Fruit fly (Drosophila melanogaster) whole organism, prepupa: ENCODE measurements around the gene CG6503.

ENCODE experiments used
- CG10631 ChIP-seq: fragments of 200-800 bp; sonication (Bioruptor generic); optimal IDR thresholded peaks from 2 replicates; lab custom pipeline; 2016; ENCODE audit warnings: missing biosample characterization, missing genetic modification characterization
- CG11294 ChIP-seq: fragments of 200-800 bp; sonication (Bioruptor generic); IDR thresholded peaks from 2 replicates; pipeline ENCODE4 v1.3.6; 2022; ENCODE audit warnings: missing biosample characterization, missing genetic modification characterization
- CG11762 ChIP-seq: fragments of 200-800 bp; sonication (Bioruptor generic); optimal IDR thresholded peaks from 3 replicates; lab custom pipeline; 2016; ENCODE audit warnings: missing biosample characterization, missing genetic modification characterization; ENCODE audit not compliant: insufficient read depth
- CG16779 ChIP-seq: fragments of 200-800 bp; sonication (Bioruptor generic); optimal IDR thresholded peaks from 3 replicates; lab custom pipeline; 2017; ENCODE audit warnings: missing biosample characterization, mild to moderate bottlenecking, missing genetic modification characterization
- CG32006 ChIP-seq: fragments of 200-800 bp; sonication (Bioruptor generic); optimal IDR thresholded peaks from 3 replicates; lab custom pipeline; 2017; ENCODE audit warnings: missing biosample characterization, mild to moderate bottlenecking, missing genetic modification characterization
- CG3919 ChIP-seq: fragments of 200-800 bp; sonication (Bioruptor generic); optimal IDR thresholded peaks from 3 replicates; lab custom pipeline; 2016; ENCODE audit warnings: missing biosample characterization, missing genetic modification characterization
- CG6163 ChIP-seq: fragments of 200-800 bp; sonication (Bioruptor generic); IDR thresholded peaks from 3 replicates; pipeline ENCODE4 v1.3.6; 2022; ENCODE audit warnings: missing biosample characterization, missing genetic modification characterization
- CG6276 ChIP-seq: fragments of 200-800 bp; sonication (Bioruptor generic); optimal IDR thresholded peaks from 2 replicates; lab custom pipeline; 2017; ENCODE audit warnings: missing biosample characterization, mild to moderate bottlenecking, missing genetic modification characterization
- CG6792 ChIP-seq: fragments of 200-800 bp; sonication (Bioruptor generic); optimal IDR thresholded peaks from 3 replicates; lab custom pipeline; 2016; ENCODE audit warnings: missing biosample characterization, missing genetic modification characterization
- CG6808 ChIP-seq: fragments of 200-800 bp; sonication (Bioruptor generic); optimal IDR thresholded peaks from 3 replicates; lab custom pipeline; 2017; ENCODE audit warnings: missing biosample characterization, missing genetic modification characterization, mild to moderate bottlenecking, moderate library complexity, missing genetic modification reagents
- CG6854 ChIP-seq: fragments of 200-800 bp; sonication (Bioruptor generic); optimal IDR thresholded peaks from 2 replicates; lab custom pipeline; 2017; ENCODE audit warnings: missing biosample characterization, mild to moderate bottlenecking, missing genetic modification characterization
- CG7368 ChIP-seq: fragments of 200-800 bp; sonication (Bioruptor generic); optimal IDR thresholded peaks from 3 replicates; lab custom pipeline; 2016; ENCODE audit warnings: missing biosample characterization, missing genetic modification characterization
- CG8119 ChIP-seq: fragments of 200-800 bp; sonication (Bioruptor generic); IDR thresholded peaks from 3 replicates; pipeline ENCODE4 v1.3.6; 2022; ENCODE audit warnings: missing biosample characterization, missing genetic modification characterization
- CG8319 ChIP-seq: fragments of 200-800 bp; sonication (Bioruptor generic); optimal IDR thresholded peaks from 3 replicates; lab custom pipeline; 2016; ENCODE audit warnings: missing biosample characterization, missing genetic modification characterization
- CG8632 ChIP-seq: fragments of 200-800 bp; sonication (Bioruptor generic); optimal IDR thresholded peaks from 3 replicates; lab custom pipeline; 2016; ENCODE audit warnings: missing biosample characterization, missing genetic modification characterization
- CG9139 ChIP-seq: fragments of 200-800 bp; sonication (Bioruptor generic); optimal IDR thresholded peaks from 3 replicates; lab custom pipeline; 2017; ENCODE audit warnings: missing biosample characterization, mild to moderate bottlenecking, missing genetic modification characterization
- Eip75B ChIP-seq: fragments of 200-800 bp; sonication (Bioruptor generic); optimal IDR thresholded peaks from 3 replicates; lab custom pipeline; 2016; ENCODE audit warnings: missing biosample characterization, missing genetic modification characterization
- Eip78C ChIP-seq: fragments of 200-800 bp; sonication (Bioruptor generic); peaks from one replicate; lab custom pipeline; 2016; ENCODE audit warnings: missing biosample characterization, missing genetic modification characterization
- Eip93F ChIP-seq: fragments of 200-800 bp; sonication (Bioruptor generic); optimal IDR thresholded peaks from 2 replicates; lab custom pipeline; 2016; ENCODE audit warnings: missing biosample characterization, mild to moderate bottlenecking, missing genetic modification characterization
- Ets96B ChIP-seq: fragments of 200-800 bp; optimal IDR thresholded peaks from 2 replicates; lab custom pipeline; 2019; ENCODE audit warnings: missing biosample characterization, mild to moderate bottlenecking, missing genetic modification characterization, moderate library complexity
- Gug ChIP-seq: fragments of 200-800 bp; sonication (Bioruptor generic); IDR thresholded peaks from 2 replicates; pipeline ENCODE4 v1.3.6; 2022; ENCODE audit warnings: missing biosample characterization, missing genetic modification characterization
- Hr39 ChIP-seq: fragments of 200-800 bp; sonication (Bioruptor generic); optimal IDR thresholded peaks from 2 replicates; lab custom pipeline; 2016; ENCODE audit warnings: missing biosample characterization, missing genetic modification characterization
- Lpt ChIP-seq: fragments of 200-800 bp; sonication (Bioruptor generic); optimal IDR thresholded peaks from 3 replicates; lab custom pipeline; 2016; ENCODE audit warnings: missing biosample characterization, missing genetic modification characterization
- OdsH ChIP-seq: fragments of 200-800 bp; sonication (Bioruptor generic); optimal IDR thresholded peaks from 3 replicates; lab custom pipeline; 2016; ENCODE audit warnings: missing biosample characterization, missing genetic modification characterization
- Smox ChIP-seq: fragments of 200-800 bp; sonication (Bioruptor generic); optimal IDR thresholded peaks from 3 replicates; lab custom pipeline; 2016; ENCODE audit warnings: missing biosample characterization, missing genetic modification characterization
- Sox14 ChIP-seq: fragments of 200-800 bp; sonication (Bioruptor generic); optimal IDR thresholded peaks from 3 replicates; lab custom pipeline; 2016; ENCODE audit warnings: missing biosample characterization, missing genetic modification characterization
- Sox15 ChIP-seq: fragments of 200-800 bp; sonication (Bioruptor generic); optimal IDR thresholded peaks from 3 replicates; lab custom pipeline; 2016; ENCODE audit warnings: missing biosample characterization, missing genetic modification characterization
- cyc ChIP-seq: fragments of 200-800 bp; sonication (Bioruptor generic); optimal IDR thresholded peaks from 3 replicates; lab custom pipeline; 2016; ENCODE audit warnings: missing biosample characterization, missing genetic modification characterization
- dsx ChIP-seq: fragments of 200-800 bp; optimal IDR thresholded peaks from 3 replicates; lab custom pipeline; 2019; ENCODE audit warnings: missing biosample characterization, mild to moderate bottlenecking, missing genetic modification characterization, moderate library complexity; ENCODE audit not compliant: poor library complexity, severe bottlenecking
- eg ChIP-seq: fragments of 200-800 bp; sonication (Bioruptor generic); IDR thresholded peaks from 3 replicates; pipeline ENCODE4 v1.3.6; 2022; ENCODE audit warnings: missing biosample characterization, missing genetic modification characterization
- esn ChIP-seq: fragments of 200-800 bp; sonication (Bioruptor generic); optimal IDR thresholded peaks from 2 replicates; lab custom pipeline; 2016; ENCODE audit warnings: missing biosample characterization, mild to moderate bottlenecking, missing genetic modification characterization, moderate library complexity
- fd59A ChIP-seq: fragments of 200-800 bp; sonication (Bioruptor generic); optimal IDR thresholded peaks from 2 replicates; lab custom pipeline; 2017; ENCODE audit warnings: missing biosample characterization, mild to moderate bottlenecking, missing genetic modification characterization, missing genetic modification reagents
- net ChIP-seq: fragments of 200-800 bp; sonication (Bioruptor generic); optimal IDR thresholded peaks from 3 replicates; lab custom pipeline; 2016; ENCODE audit warnings: missing biosample characterization, missing genetic modification characterization
- spab ChIP-seq: fragments of 200-800 bp; sonication (Bioruptor generic); optimal IDR thresholded peaks from 2 replicates; lab custom pipeline; 2017; ENCODE audit warnings: missing biosample characterization, mild to moderate bottlenecking, missing genetic modification characterization, missing genetic modification reagents
- ss ChIP-seq, 2 experiments: fragments of 200-800 bp; sonication (Bioruptor generic); optimal IDR thresholded peaks; 2 replicates in 1 of 2; 3 replicates in 1 of 2; lab custom pipeline; 2017 to 2018; ENCODE audit warnings: mild to moderate bottlenecking in 2 of 2, missing biosample characterization in 2 of 2, missing genetic modification characterization in 2 of 2, moderate library complexity in 1 of 2
- svp ChIP-seq: fragments of 200-800 bp; sonication (Bioruptor generic); peaks from one replicate; lab custom pipeline; 2016; ENCODE audit warnings: missing biosample characterization, missing genetic modification characterization
- topi ChIP-seq: fragments of 200-800 bp; sonication (Bioruptor generic); optimal IDR thresholded peaks from 3 replicates; lab custom pipeline; 2016; ENCODE audit warnings: missing biosample characterization, missing genetic modification characterization
- vri ChIP-seq: fragments of 200-800 bp; sonication (Bioruptor generic); optimal IDR thresholded peaks from 3 replicates; lab custom pipeline; 2016; ENCODE audit warnings: missing biosample characterization, mild to moderate bottlenecking, missing genetic modification characterization

CG6503 gene

dm6 chr3R:26425005-26425404 is at the start of gene CG6503:
CG6503 (minus strand) TSS chr3R:26425105.
- peak; percentile 44 for TF ChIP-seq svp (GFP tag; lab: Kevin White, UChicago)
- no peak for TF ChIP-seq CG6792 (GFP tag; lab: Kevin White, UChicago)
- TF ChIP-seq OdsH (GFP tag; lab: Kevin White, UChicago) = no peak
- TF ChIP-seq Hr39 (GFP tag; lab: Kevin White, UChicago) = no peak

dm6 chr3R:26465121-26465520 is 40.2 kb upstream of the CG6503 start:
- TF ChIP-seq CG6276 (GFP tag; lab: Kevin White, UChicago) (no peak), CG6808 (GFP tag; lab: Kevin White, UChicago) (no peak), Ets96B (no peak), CG11294 (GFP tag; lab: Robert Waterston, UW) (no peak), Hr39 (GFP tag; lab: Kevin White, UChicago) (no peak), CG10631 (GFP tag; lab: Kevin White, UChicago) (no peak), Sox14 (no peak)

dm6 chr3R:26464370-26464769 is 39.5 kb upstream of the CG6503 start:
- peak; percentile 40 for TF ChIP-seq vri (GFP tag; lab: Kevin White, UChicago)
- no peak for TF ChIP-seq OdsH (GFP tag; lab: Kevin White, UChicago)
- TF ChIP-seq CG6276 (GFP tag; lab: Kevin White, UChicago) = peak; percentile 74
- peak; percentile 2 for TF ChIP-seq CG11762 (GFP tag; lab: Kevin White, UChicago)
- no peak for TF ChIP-seq Smox (GFP tag; lab: Kevin White, UChicago)
- no peak for TF ChIP-seq CG8632 (GFP tag; lab: Kevin White, UChicago)
- TF ChIP-seq fd59A (GFP tag; lab: Kevin White, UChicago) = no peak
- TF ChIP-seq spab (GFP tag; lab: Kevin White, UChicago) = peak; percentile 34
- TF ChIP-seq svp (GFP tag; lab: Kevin White, UChicago) = no peak
- TF ChIP-seq CG3919 (GFP tag; lab: Kevin White, UChicago) = peak; percentile 45
- peak; percentile 73 for TF ChIP-seq CG6854 (GFP tag; lab: Kevin White, UChicago)
- peak; percentile 48; the same call in 2 of the 3 replicates for TF ChIP-seq CG8119 (GFP tag; lab: Robert Waterston, UW)
- TF ChIP-seq CG8319 = no peak
- peak; percentile 39 for TF ChIP-seq Lpt (GFP tag; lab: Kevin White, UChicago)
- TF ChIP-seq esn = no peak
- peak; percentile 61 to 66 for TF ChIP-seq ss (GFP tag; optimal IDR thresholded peaks at IDR 0.05; lab: Kevin White, UChicago)
- TF ChIP-seq eg (GFP tag; lab: Robert Waterston, UW) = peak; percentile 56; the same call in 1 of the 3 replicates
- TF ChIP-seq CG7368 (GFP tag; lab: Kevin White, UChicago) = peak; percentile 22
- peak; percentile 50 for TF ChIP-seq CG16779 (tag; lab: Kevin White, UChicago)
- TF ChIP-seq topi (GFP tag; lab: Kevin White, UChicago) = peak; percentile 35
- TF ChIP-seq Sox15 (GFP tag; lab: Kevin White, UChicago) = no peak
- peak; percentile 8 for TF ChIP-seq CG32006 (GFP tag; lab: Kevin White, UChicago)
- peak; percentile 84 for TF ChIP-seq Eip78C (GFP tag; lab: Kevin White, UChicago)
- TF ChIP-seq net = peak; percentile 69
- TF ChIP-seq CG9139 (GFP tag; lab: Kevin White, UChicago) = peak; percentile 39
- 0 out of 3 replicates have a peak, but pooled peaks have one; percentile 26 for TF ChIP-seq CG6163
- peak; percentile 55 for TF ChIP-seq CG6808 (GFP tag; lab: Kevin White, UChicago)
- TF ChIP-seq Eip93F (GFP tag; lab: Kevin White, UChicago) = peak; percentile 66
- no peak for TF ChIP-seq Ets96B

dm6 chr3R:26463558-26463957 is 38.7 kb upstream of the CG6503 start:
- TF ChIP-seq cyc (no peak), Eip75B (GFP tag; lab: Kevin White, UChicago) (peak; percentile 18), vri (GFP tag; lab: Kevin White, UChicago) (peak; percentile 85), Gug (GFP tag; lab: Robert Waterston, UW) (no peak), Eip93F (GFP tag; lab: Kevin White, UChicago) (peak; percentile 17), svp (GFP tag; lab: Kevin White, UChicago) (peak; percentile 47), dsx (no peak)
